Fruit fly (Drosophila melanogaster) whole organism, wandering third instar larva: Measurements from ENCODE around the gene Caper.

Source experiments
- Myc ChIP-seq: fragments of >200 bp; optimal IDR thresholded peaks from 2 replicates; lab custom pipeline; 2017
- fru ChIP-seq: fragments of 200-800 bp; sonication (Bioruptor generic); optimal IDR thresholded peaks from 3 replicates; lab custom pipeline; 2016; ENCODE audit warnings: missing biosample characterization, mild to moderate bottlenecking, missing genetic modification characterization
- h ChIP-seq: fragments of 200-800 bp; sonication (Bioruptor generic); optimal IDR thresholded peaks from 3 replicates; lab custom pipeline; 2016; ENCODE audit warnings: missing biosample characterization, mild to moderate bottlenecking, missing genetic modification characterization
- pan ChIP-seq: fragments of >200 bp; optimal IDR thresholded peaks from 2 replicates; lab custom pipeline; 2017
- tai ChIP-seq: sonication (Bioruptor generic); optimal IDR thresholded peaks from 2 replicates; lab custom pipeline; 2016; ENCODE audit warnings: missing biosample characterization, missing genetic modification characterization

DNA sequence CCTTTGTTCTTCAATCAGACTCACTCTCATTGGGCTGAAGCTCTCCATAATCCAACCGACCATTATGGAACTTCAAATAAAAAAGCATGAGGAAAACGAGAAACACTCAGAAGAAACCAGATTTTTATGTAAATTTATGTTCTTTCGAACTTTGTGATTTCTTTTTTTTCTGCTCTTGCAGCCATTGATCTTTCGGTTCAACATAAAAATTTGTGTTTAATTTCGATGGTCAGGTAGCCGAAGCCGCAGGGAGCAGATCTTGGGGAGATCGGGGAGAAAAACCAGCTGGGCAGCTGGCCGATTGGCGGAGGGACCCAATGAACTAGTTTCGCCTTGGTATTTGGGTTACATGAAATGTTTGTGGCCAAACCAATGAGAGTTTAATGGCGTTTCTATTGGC lies 28.2 kb upstream of the Caper start:
- TF ChIP-seq Myc (lab: Kevin White, UChicago) (no peak), tai (GFP tag; lab: Kevin White, UChicago) (no peak), pan (lab: Kevin White, UChicago) (no peak), fru (GFP tag; lab: Kevin White, UChicago) (no peak), h (GFP tag; lab: Kevin White, UChicago) (no peak)
